Worm (Caenorhabditis elegans): ENCODE measurements around the gene M03C11.3.

DNA sequence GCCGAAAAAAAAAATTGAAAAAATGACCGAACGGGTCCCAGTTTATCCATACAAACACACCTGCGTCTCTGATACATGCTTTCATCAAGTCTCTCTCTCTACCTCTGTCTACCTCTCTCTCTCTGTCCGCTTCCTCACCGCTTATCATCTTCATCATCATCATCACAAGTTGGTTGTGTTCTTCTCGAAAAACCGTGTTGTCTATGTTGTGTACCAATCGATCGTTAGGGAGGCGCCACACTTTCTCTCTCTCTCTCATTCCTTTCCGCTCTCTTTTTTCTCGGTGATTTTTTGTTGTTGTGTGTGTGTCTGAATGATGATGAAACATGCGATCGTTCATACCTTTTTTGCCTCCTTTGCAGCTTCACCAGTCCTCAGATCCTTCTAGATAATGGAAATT lies 58.8 kb downstream of the M03C11.3 start:
- TF ChIP-seq mdl-1 (tag; optimal IDR thresholded peaks at IDR 0.05) (no peak), ama-1 (optimal IDR thresholded peaks at IDR 0.05) (peak; percentile 36), nhr-11 (tag; optimal IDR thresholded peaks at IDR 0.05) (no peak), fkh-10 (GFP tag; optimal IDR thresholded peaks at IDR 0.05) (no peak), nhr-12 (tag; optimal IDR thresholded peaks at IDR 0.05) (no peak), ztf-11 (tag; optimal IDR thresholded peaks at IDR 0.05) (no peak), jun-1 (tag; optimal IDR thresholded peaks at IDR 0.05) (peak; percentile 18), snpc-4 (tag; optimal IDR thresholded peaks at IDR 0.05) (no peak), unc-39 (tag; optimal IDR thresholded peaks at IDR 0.05) (no peak), nhr-77 (tag; optimal IDR thresholded peaks at IDR 0.05) (no peak), elt-1 (tag; optimal IDR thresholded peaks at IDR 0.05) (no peak), ZK546.5 (tag; optimal IDR thresholded peaks at IDR 0.05) (no peak), pqm-1 (tag; optimal IDR thresholded peaks at IDR 0.05) (peak; percentile 69)
